Worm (Caenorhabditis elegans) whole organism, mixed stage, embryonic: Measurements from ENCODE around the gene parg-2.

Source experiments
- M03D4.4 ChIP-seq: sonication (generic microtip); optimal IDR thresholded peaks from 2 replicates; lab custom pipeline; 2017; ENCODE audit warnings: mild to moderate bottlenecking, missing genetic modification characterization, missing compliant biosample characterization
- bed-3 ChIP-seq: fragments of 200-800 bp; sonication (Bioruptor generic); optimal IDR thresholded peaks from 3 replicates; lab custom pipeline; 2018; ENCODE audit warnings: mild to moderate bottlenecking, missing genetic modification characterization, moderate library complexity, missing compliant biosample characterization
- blmp-1 ChIP-seq: fragments of 150-350 bp; optimal IDR thresholded peaks from 2 replicates; lab custom pipeline; 2014; ENCODE audit warnings: missing biosample characterization, missing genetic modification characterization
- ceh-39 ChIP-seq: fragments of 150-350 bp; optimal IDR thresholded peaks from 2 replicates; lab custom pipeline; 2014; ENCODE audit warnings: missing biosample characterization, missing genetic modification characterization
- ceh-43 ChIP-seq: fragments of 200-800 bp; sonication (Bioruptor generic); optimal IDR thresholded peaks from 2 replicates; lab custom pipeline; 2018; ENCODE audit warnings: mild to moderate bottlenecking, missing genetic modification characterization, moderate library complexity, missing compliant biosample characterization
- ceh-83 ChIP-seq: fragments of 200-800 bp; sonication (Bioruptor generic); optimal IDR thresholded peaks from 2 replicates; lab custom pipeline; 2018; ENCODE audit warnings: mild to moderate bottlenecking, missing genetic modification characterization, missing compliant biosample characterization
- ces-1 ChIP-seq: fragments of 150-350 bp; optimal IDR thresholded peaks from 2 replicates; lab custom pipeline; 2014; ENCODE audit warnings: missing biosample characterization, missing genetic modification reagents, missing genetic modification characterization
- cnd-1 ChIP-seq: fragments of 200-800 bp; sonication (Bioruptor generic); optimal IDR thresholded peaks from 2 replicates; lab custom pipeline; 2018; ENCODE audit warnings: mild to moderate bottlenecking, missing genetic modification characterization, missing compliant biosample characterization
- drap-1 ChIP-seq: fragments of 200-800 bp; sonication (Bioruptor generic); optimal IDR thresholded peaks from 3 replicates; lab custom pipeline; 2018; ENCODE audit warnings: mild to moderate bottlenecking, missing genetic modification characterization, missing compliant biosample characterization
- elt-3 ChIP-seq: fragments of 150-350 bp; optimal IDR thresholded peaks from 2 replicates; lab custom pipeline; 2014; ENCODE audit warnings: missing biosample characterization, missing genetic modification characterization
- ham-2 ChIP-seq: fragments of 200-800 bp; sonication (Bioruptor generic); optimal IDR thresholded peaks from 2 replicates; lab custom pipeline; 2018; ENCODE audit warnings: mild to moderate bottlenecking, missing genetic modification characterization, missing compliant biosample characterization
- hlh-1 ChIP-seq: fragments of 150-350 bp; optimal IDR thresholded peaks from 2 replicates; lab custom pipeline; 2014; ENCODE audit warnings: missing biosample characterization, missing genetic modification reagents, missing genetic modification characterization
- lin-13 ChIP-seq: fragments of 150-350 bp; optimal IDR thresholded peaks from 2 replicates; lab custom pipeline; 2014; ENCODE audit warnings: missing biosample characterization, missing genetic modification characterization
- mab-5 ChIP-seq: fragments of 150-350 bp; optimal IDR thresholded peaks from 2 replicates; lab custom pipeline; 2014; ENCODE audit warnings: missing biosample characterization, missing genetic modification characterization
- mep-1 ChIP-seq: fragments of 150-350 bp; optimal IDR thresholded peaks from 2 replicates; lab custom pipeline; 2017; ENCODE audit warnings: missing biosample characterization, missing genetic modification reagents, missing genetic modification characterization, inconsistent platforms
- mls-2 ChIP-seq: sonication (generic microtip); optimal IDR thresholded peaks from 2 replicates; lab custom pipeline; 2016; ENCODE audit warnings: mild to moderate bottlenecking, missing genetic modification characterization, moderate library complexity, missing compliant biosample characterization
- nhr-12 ChIP-seq: fragments of 150-350 bp; optimal IDR thresholded peaks from 2 replicates; lab custom pipeline; 2014; ENCODE audit warnings: missing biosample characterization, missing genetic modification characterization
- nhr-2 ChIP-seq: fragments of 150-350 bp; optimal IDR thresholded peaks from 2 replicates; lab custom pipeline; 2014; ENCODE audit warnings: missing biosample characterization, missing genetic modification characterization
- nhr-237 ChIP-seq: fragments of 150-350 bp; optimal IDR thresholded peaks from 2 replicates; lab custom pipeline; 2014; ENCODE audit warnings: missing biosample characterization, missing genetic modification characterization
- nhr-28 ChIP-seq: fragments of 150-350 bp; optimal IDR thresholded peaks from 2 replicates; lab custom pipeline; 2014; ENCODE audit warnings: missing biosample characterization, missing genetic modification characterization
- nhr-76 ChIP-seq: sonication (generic microtip); optimal IDR thresholded peaks from 2 replicates; lab custom pipeline; 2017; ENCODE audit warnings: missing biosample characterization, missing genetic modification characterization
- pha-4 ChIP-seq: fragments of 150-350 bp; optimal IDR thresholded peaks from 2 replicates; lab custom pipeline; 2018; ENCODE audit warnings: missing biosample characterization, missing genetic modification reagents, missing genetic modification characterization
- sem-2 ChIP-seq: fragments of 200-800 bp; sonication (Bioruptor generic); optimal IDR thresholded peaks from 2 replicates; lab custom pipeline; 2018; ENCODE audit warnings: mild to moderate bottlenecking, missing genetic modification characterization, missing compliant biosample characterization
- snpc-4 ChIP-seq: fragments of 150-350 bp; optimal IDR thresholded peaks from 2 replicates; lab custom pipeline; 2014; ENCODE audit warnings: missing biosample characterization, missing genetic modification characterization
- sptf-1 ChIP-seq: sonication (generic microtip); optimal IDR thresholded peaks from 2 replicates; lab custom pipeline; 2017; ENCODE audit warnings: mild to moderate bottlenecking, missing genetic modification characterization, moderate library complexity, missing compliant biosample characterization
- tbx-8 ChIP-seq: fragments of 200-800 bp; sonication (Bioruptor generic); optimal IDR thresholded peaks from 2 replicates; lab custom pipeline; 2018; ENCODE audit warnings: mild to moderate bottlenecking, missing genetic modification characterization, moderate library complexity, missing compliant biosample characterization
- unc-120 ChIP-seq: sonication (generic microtip); optimal IDR thresholded peaks from 2 replicates; lab custom pipeline; 2017; ENCODE audit warnings: missing genetic modification characterization, missing compliant biosample characterization; ENCODE audit not compliant: poor library complexity, severe bottlenecking
- unc-39 ChIP-seq: fragments of 150-350 bp; optimal IDR thresholded peaks from 2 replicates; lab custom pipeline; 2014; ENCODE audit warnings: missing biosample characterization, missing genetic modification characterization
- unc-62 ChIP-seq: fragments of 150-350 bp; optimal IDR thresholded peaks from 2 replicates; lab custom pipeline; 2014; ENCODE audit warnings: missing biosample characterization, missing genetic modification reagents, missing genetic modification characterization
- zip-8 ChIP-seq: fragments of 150-350 bp; optimal IDR thresholded peaks from 2 replicates; lab custom pipeline; 2014; ENCODE audit warnings: missing biosample characterization, missing genetic modification characterization
- ztf-11 ChIP-seq: fragments of 150-350 bp; optimal IDR thresholded peaks from 2 replicates; lab custom pipeline; 2014; ENCODE audit warnings: missing biosample characterization, missing genetic modification characterization

parg-2 gene

ce11 chrIV:8743654-8744332 is 28.9 kb upstream of the parg-2 start, which contains the start of gene F21D5.7 (continued):
- peak; percentile 28 for TF ChIP-seq ces-1
- TF ChIP-seq mls-2 (tag; lab: Kevin White, UChicago), result no peak
- TF ChIP-seq ceh-39 (tag; lab: Kevin White, UChicago), result no peak
- TF ChIP-seq hlh-1 (tag; lab: Kevin White, UChicago), result no peak
- TF ChIP-seq pha-4 (tag; lab: Kevin White, UChicago), result peak; percentile 36
- no peak for TF ChIP-seq nhr-12 (tag; lab: Kevin White, UChicago)
- TF ChIP-seq ceh-43 (GFP tag; lab: Kevin White, UChicago), result no peak
- TF ChIP-seq nhr-28 (tag; lab: Kevin White, UChicago), result no peak
- TF ChIP-seq, all 35 proteins: peak for 7

ce11 chrIV:8740952-8741438 is 26.1 kb upstream of the parg-2 start, which contains the start of gene F21D5.6:
TSS of gene F21D5.6 (minus strand) at chrIV:8741388.
- no peak for TF ChIP-seq nhr-76
- TF ChIP-seq zip-8, result no peak
- TF ChIP-seq nhr-12 (tag; lab: Kevin White, UChicago), result no peak
- TF ChIP-seq ztf-11 (tag; lab: Kevin White, UChicago), result no peak
- no peak for TF ChIP-seq lin-13 (tag; lab: Kevin White, UChicago)
- TF ChIP-seq unc-120, result no peak
- TF ChIP-seq M03D4.4 (tag; lab: Kevin White, UChicago), result no peak
- no peak for TF ChIP-seq mab-5
- no peak for TF ChIP-seq hlh-1 (tag; lab: Kevin White, UChicago)
- no peak for TF ChIP-seq sem-2
- no peak for TF ChIP-seq nhr-28 (tag; lab: Kevin White, UChicago)
- no peak for TF ChIP-seq mls-2 (tag; lab: Kevin White, UChicago)
- no peak for TF ChIP-seq unc-62
- no peak for TF ChIP-seq nhr-2 (tag; lab: Kevin White, UChicago)

ce11 chrIV:8739926-8740325 is 25.0 kb upstream of the parg-2 start, which contains the start of gene mrps-33:
TSS of gene mrps-33 (minus strand) at chrIV:8740026.
- TF ChIP-seq ceh-83, result no peak
- no peak for TF ChIP-seq bed-3 (GFP tag; lab: Kevin White, UChicago)
- no peak for TF ChIP-seq nhr-237 (tag; lab: Kevin White, UChicago)
- no peak for TF ChIP-seq ces-1
- TF ChIP-seq hlh-1 (tag; lab: Kevin White, UChicago), result no peak
- no peak for TF ChIP-seq sptf-1 (tag; lab: Kevin White, UChicago)
- TF ChIP-seq mep-1 (tag; lab: Kevin White, UChicago), result no peak

- no peak for TF ChIP-seq nhr-2 (tag; lab: Kevin White, UChicago)
- TF ChIP-seq ces-1, result no peak
- no peak for TF ChIP-seq elt-3 (tag; lab: Kevin White, UChicago)
- no peak for TF ChIP-seq ham-2 (GFP tag; lab: Kevin White, UChicago)
- TF ChIP-seq pha-4 (tag; lab: Kevin White, UChicago), result no peak
- TF ChIP-seq bed-3 (GFP tag; lab: Kevin White, UChicago), result no peak
- TF ChIP-seq hlh-1 (tag; lab: Kevin White, UChicago), result no peak
- no peak for TF ChIP-seq nhr-237 (tag; lab: Kevin White, UChicago)
- TF ChIP-seq ceh-39 (tag; lab: Kevin White, UChicago), result no peak
- no peak for TF ChIP-seq unc-39
- no peak for TF ChIP-seq ceh-43 (GFP tag; lab: Kevin White, UChicago)
- no peak for TF ChIP-seq M03D4.4 (tag; lab: Kevin White, UChicago)
- no peak for TF ChIP-seq ceh-83
- TF ChIP-seq tbx-8, result no peak
- no peak for TF ChIP-seq blmp-1 (tag; lab: Kevin White, UChicago)
- TF ChIP-seq drap-1 (GFP tag; lab: Kevin White, UChicago), result no peak
- TF ChIP-seq ztf-11 (tag; lab: Kevin White, UChicago), result no peak
- no peak for TF ChIP-seq snpc-4
- TF ChIP-seq zip-8, result no peak
These were observed 24.4 kb upstream of the parg-2 start, which contains the start of gene F21D5.5 for ce11 chrIV:8739294-8739693. TSS of gene F21D5.5 (minus strand) at chrIV:8739394.

ce11 chrIV:8737787-8738186 is 22.9 kb upstream of the parg-2 start, which contains the start of gene F21D5.4:
TSS of gene F21D5.4 (plus strand) at chrIV:8738087.
- TF ChIP-seq M03D4.4 (tag; lab: Kevin White, UChicago), result no peak
- no peak for TF ChIP-seq mab-5
- TF ChIP-seq unc-120, result no peak
- no peak for TF ChIP-seq nhr-28 (tag; lab: Kevin White, UChicago)
- no peak for TF ChIP-seq nhr-12 (tag; lab: Kevin White, UChicago)
- no peak for TF ChIP-seq unc-39
- TF ChIP-seq nhr-76, result no peak
- TF ChIP-seq sptf-1 (tag; lab: Kevin White, UChicago), result no peak
- TF ChIP-seq cnd-1 (tag; lab: Kevin White, UChicago), result no peak
- TF ChIP-seq nhr-237 (tag; lab: Kevin White, UChicago), result no peak
- no peak for TF ChIP-seq mep-1 (tag; lab: Kevin White, UChicago)
- no peak for TF ChIP-seq ceh-39 (tag; lab: Kevin White, UChicago)
- TF ChIP-seq ceh-83, result no peak
- no peak for TF ChIP-seq ztf-11 (tag; lab: Kevin White, UChicago)
- no peak for TF ChIP-seq mls-2 (tag; lab: Kevin White, UChicago)
- TF ChIP-seq, all 35 proteins: peak for 0
